Fruit fly (Drosophila melanogaster): ENCODE results near the gene CD98hc.

The CD98hc gene

dm6 chr3R:8013121-8014009 lies 35.1 kb upstream of the CD98hc start, which contains the start of the genes CG10435 and Pbp95 (continued):
- 0 out of 2 replicates have a peak, but pooled peaks have one; percentile 13 for TF ChIP-seq ap (GFP tag; IDR thresholded peaks at IDR 0.05)
- no peak for TF ChIP-seq gt (GFP tag; IDR thresholded peaks at IDR 0.05)
- TF ChIP-seq CG6272 (GFP tag; IDR thresholded peaks at IDR 0.05) = peak; percentile 70
- no peak for TF ChIP-seq CG6813 (GFP tag; optimal IDR thresholded peaks at IDR 0.05)
- peak; percentile 13 for TF ChIP-seq CG18011 (GFP tag; optimal IDR thresholded peaks at IDR 0.05)
- no peak for TF ChIP-seq unpg (GFP tag; optimal IDR thresholded peaks at IDR 0.05)
- TF ChIP-seq mld (GFP tag; IDR thresholded peaks at IDR 0.05; ENCODE audit: partially characterized antibody) = 0 out of 3 replicates have a peak, but pooled peaks have one; percentile 51
- TF ChIP-seq Jarid2 (GFP tag; optimal IDR thresholded peaks at IDR 0.05) = no peak
- no peak for TF ChIP-seq CG12236 (GFP tag; optimal IDR thresholded peaks at IDR 0.05)
- TF ChIP-seq HLH54F (GFP tag; optimal IDR thresholded peaks at IDR 0.05) = peak; percentile 66
- TF ChIP-seq CG5180 (GFP tag; optimal IDR thresholded peaks at IDR 0.05) = no peak
- TF ChIP-seq dpn (GFP tag; optimal IDR thresholded peaks at IDR 0.05) = peak; percentile 43 to 48
- peak; percentile 52; the same call in 1 of the 3 replicates for TF ChIP-seq Opbp (GFP tag; IDR thresholded peaks at IDR 0.05; ENCODE audit: partially characterized antibody)
- no peak for TF ChIP-seq Ravus (GFP tag; IDR thresholded peaks at IDR 0.05)
- TF ChIP-seq sc (optimal IDR thresholded peaks at IDR 0.05) = no peak
- TF ChIP-seq sc (GFP tag; optimal IDR thresholded peaks at IDR 0.05) = no peak
- no peak for TF ChIP-seq Hand (GFP tag; optimal IDR thresholded peaks at IDR 0.05)
- TF ChIP-seq gsb (GFP tag; IDR thresholded peaks at IDR 0.05) = 0 out of 2 replicates have a peak, but pooled peaks have one; percentile 20
- no peak for TF ChIP-seq prd (optimal IDR thresholded peaks at IDR 0.05)
- peak; percentile 39; the same call in 1 of the 3 replicates for TF ChIP-seq prd (GFP tag; IDR thresholded peaks at IDR 0.05)
- TF ChIP-seq emc (GFP tag; optimal IDR thresholded peaks at IDR 0.05) = no peak
- no peak for TF ChIP-seq sima (GFP tag; optimal IDR thresholded peaks at IDR 0.05)
- TF ChIP-seq CG15011 (GFP tag; optimal IDR thresholded peaks at IDR 0.05) = no peak
- peak; percentile 31 for TF ChIP-seq caup (GFP tag; optimal IDR thresholded peaks at IDR 0.05; ENCODE audit: severe bottlenecking)
- TF ChIP-seq salm (tag; optimal IDR thresholded peaks at IDR 0.05) = no peak
- TF ChIP-seq CG18476 (GFP tag; optimal IDR thresholded peaks at IDR 0.05) = peak; percentile 39
- no peak for TF ChIP-seq kay (GFP tag; optimal IDR thresholded peaks at IDR 0.05)
- TF ChIP-seq Gsc (GFP tag; IDR thresholded peaks at IDR 0.05) = no peak
- peak; percentile 60 for TF ChIP-seq CHES-1-like (GFP tag; optimal IDR thresholded peaks at IDR 0.05)
- TF ChIP-seq CG14860 (GFP tag; IDR thresholded peaks at IDR 0.05; ENCODE audit: partially characterized antibody) = peak; percentile 44; the same call in 1 of the 3 replicates
- peak; percentile 53; the same call in 1 of the 2 replicates for TF ChIP-seq Xrp1 (GFP tag; IDR thresholded peaks at IDR 0.05)
- no peak for TF ChIP-seq Deaf1 (tag; optimal IDR thresholded peaks at IDR 0.05)
- no peak for TF ChIP-seq ac (GFP tag; optimal IDR thresholded peaks at IDR 0.05)
- TF ChIP-seq corto (GFP tag; optimal IDR thresholded peaks at IDR 0.05) = no peak
- TF ChIP-seq CG3281 (GFP tag; optimal IDR thresholded peaks at IDR 0.05) = peak; percentile 49
- no peak for TF ChIP-seq CG10431 (GFP tag; optimal IDR thresholded peaks at IDR 0.05)
- TF ChIP-seq Sox100B (GFP tag; optimal IDR thresholded peaks at IDR 0.05) = no peak
- no peak for TF ChIP-seq lov (optimal IDR thresholded peaks at IDR 0.05)
- TF ChIP-seq lov (GFP tag; IDR thresholded peaks at IDR 0.05) = no peak
- TF ChIP-seq CG1792 (GFP tag; optimal IDR thresholded peaks at IDR 0.05) = no peak
- no peak for TF ChIP-seq CG11696 (GFP tag; IDR thresholded peaks at IDR 0.05)
- no peak for TF ChIP-seq da (GFP tag; optimal IDR thresholded peaks at IDR 0.05)
- TF ChIP-seq CG8478 (optimal IDR thresholded peaks at IDR 0.05) = no peak
- TF ChIP-seq ranshi (GFP tag; IDR thresholded peaks at IDR 0.05) = 0 out of 2 replicates have a peak, but pooled peaks have one; percentile 26
- TF ChIP-seq CG1603 (tag; optimal IDR thresholded peaks at IDR 0.05) = no peak
- no peak for TF ChIP-seq gsb-n (tag; optimal IDR thresholded peaks at IDR 0.05)
- TF ChIP-seq sens (GFP tag) = peak; percentile 87
- peak; percentile 34 for TF ChIP-seq CG10274 (GFP tag; optimal IDR thresholded peaks at IDR 0.05)
- TF ChIP-seq CG34224 (GFP tag; IDR thresholded peaks at IDR 0.05; ENCODE audit: partially characterized antibody) = peak; percentile 64; the same call in 2 of the 3 replicates
